Worm (Caenorhabditis elegans) whole organism, early embryonic: ENCODE measurements around the gene F59D6.1.
"Not testable (repeated sequence)": the region's sequence is repeated elsewhere in the genome, so short reads cannot be mapped to it uniquely, and the experiment has no call there.

Source experiments
- ama-1 ChIP-seq: fragments of 150-350 bp; optimal IDR thresholded peaks from 2 replicates; lab custom pipeline; 2014
- flt-1 ChIP-seq: fragments of 200-800 bp; sonication (Bioruptor generic); IDR thresholded peaks from 2 replicates; pipeline ENCODE4 v1.3.6; 2022; ENCODE audit warnings: missing genetic modification characterization, missing compliant biosample characterization
- hmg-4 ChIP-seq: fragments of 200-800 bp; sonication (Bioruptor generic); optimal IDR thresholded peaks from 2 replicates; lab custom pipeline; 2018; ENCODE audit warnings: mild to moderate bottlenecking, missing genetic modification characterization, missing compliant biosample characterization
- scrt-1 ChIP-seq: fragments of 200-800 bp; sonication (Bioruptor generic); IDR thresholded peaks from 2 replicates; pipeline ENCODE4 v1.3.6; 2022; ENCODE audit warnings: missing genetic modification characterization, missing compliant biosample characterization
- sea-1 ChIP-seq: fragments of 200-800 bp; sonication (Bioruptor generic); conservative IDR thresholded peaks from 2 replicates; pipeline ENCODE4 v1.3.6; 2022; ENCODE audit warnings: missing genetic modification characterization, missing compliant biosample characterization
- tra-4 ChIP-seq: sonication (generic microtip); optimal IDR thresholded peaks from 2 replicates; lab custom pipeline; 2017; ENCODE audit warnings: missing genetic modification characterization, missing compliant biosample characterization

DNA sequence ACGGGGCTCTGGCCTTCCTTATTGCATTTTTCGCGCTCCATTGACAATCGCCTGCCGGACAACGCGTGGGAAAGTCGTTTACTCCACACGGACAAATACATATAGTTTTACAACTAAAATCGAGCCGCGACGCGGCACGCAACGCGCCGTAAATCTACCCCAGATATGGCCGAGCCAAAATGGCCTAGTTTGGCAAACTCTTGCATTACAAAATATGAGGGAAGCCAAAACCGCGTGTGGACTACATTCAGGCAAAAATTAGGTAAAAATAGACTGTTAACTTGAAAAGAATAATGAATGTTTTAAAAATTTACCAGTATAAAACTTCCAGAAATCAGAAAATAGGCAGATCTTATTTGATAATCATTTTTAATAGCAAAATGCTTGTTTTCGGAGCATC lies 19.5 kb downstream of the F59D6.1 start, which contains the start of gene srt-16:
- TF ChIP-seq sea-1 (GFP tag; lab: Robert Waterston, UW); scrt-1 (GFP tag; lab: Robert Waterston, UW); hmg-4 (GFP tag; lab: Kevin White, UChicago); flt-1 (GFP tag; lab: Robert Waterston, UW); tra-4 (tag; lab: Kevin White, UChicago); ama-1: not testable (repeated sequence)
